Fruit fly (Drosophila melanogaster): ENCODE results near the gene sov.

The sov gene

dm6 chrX:6719968-6720367 lies 36.2 kb upstream of the sov start:
- TF ChIP-seq OdsH (GFP tag; optimal IDR thresholded peaks at IDR 0.05) (no peak), Eip78C (GFP tag) (peak; percentile 12), fkh (GFP tag; optimal IDR thresholded peaks at IDR 0.05) (peak; percentile 74)

DNA sequence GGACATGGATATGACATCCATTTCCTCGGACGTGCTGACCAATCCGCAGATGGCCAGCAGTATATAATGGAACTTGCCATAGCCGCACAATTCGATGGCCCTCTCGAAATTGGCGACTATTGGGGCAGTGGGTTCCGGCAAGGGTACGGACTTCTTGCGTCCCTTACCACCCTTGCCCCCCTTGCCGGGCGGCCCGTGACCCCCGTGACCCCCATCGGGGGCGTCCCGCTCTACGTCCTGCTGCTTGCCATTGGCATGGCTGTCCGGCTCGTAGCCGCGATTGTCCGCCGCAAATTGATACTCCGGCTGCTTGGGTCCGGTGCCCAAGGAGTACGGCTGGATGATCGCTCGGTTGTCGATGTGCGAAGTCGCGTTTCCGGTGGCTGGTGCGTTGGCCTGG lies 32.5 kb upstream of the sov start:
- TF ChIP-seq CG11762 (GFP tag; optimal IDR thresholded peaks at IDR 0.05; ENCODE audit: insufficient read depth): no peak
- peak; percentile 68 for TF ChIP-seq svp (GFP tag)

DNA sequence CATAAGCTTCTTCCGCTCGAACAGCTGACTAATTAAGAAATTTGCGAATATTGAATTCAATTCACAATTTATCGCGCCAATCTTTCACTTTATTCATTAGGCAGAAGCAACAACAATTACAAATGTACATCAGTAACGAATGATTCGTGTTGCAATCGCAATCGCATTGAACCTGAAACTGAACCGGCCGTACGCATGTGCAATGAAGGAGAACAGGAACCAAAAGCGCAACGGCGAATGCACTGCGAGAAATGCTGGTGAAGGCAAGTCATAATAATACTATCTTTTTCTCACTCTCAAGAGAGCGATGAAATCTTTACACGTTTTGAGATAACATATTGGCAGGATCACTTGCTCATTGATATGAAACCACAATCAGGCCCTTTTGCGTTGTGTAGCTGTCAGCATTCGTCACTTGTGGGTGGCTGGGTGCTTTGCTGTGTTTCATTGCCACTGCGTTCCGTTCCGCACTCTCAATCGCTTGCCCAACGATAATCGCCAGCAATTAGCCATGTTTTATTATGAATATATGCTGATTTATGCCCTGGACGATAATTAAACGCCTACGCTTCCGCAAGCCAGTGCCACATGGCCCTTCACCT lies 31.1 kb upstream of the sov start:
- TF ChIP-seq CG3919 (GFP tag; optimal IDR thresholded peaks at IDR 0.05): peak; percentile 29
- TF ChIP-seq CG32006 (GFP tag; optimal IDR thresholded peaks at IDR 0.05): peak; percentile 35
- TF ChIP-seq svp (GFP tag): peak; percentile 92
- TF ChIP-seq net (GFP tag; optimal IDR thresholded peaks at IDR 0.05): no peak
- peak; percentile 59 for TF ChIP-seq Eip78C (GFP tag)
- TF ChIP-seq CG6163 (GFP tag; IDR thresholded peaks at IDR 0.05): peak; percentile 39; the same call in 2 of the 3 replicates
- no peak for TF ChIP-seq vri (GFP tag; optimal IDR thresholded peaks at IDR 0.05)
- peak; percentile 7 for TF ChIP-seq CG10669 (GFP tag; optimal IDR thresholded peaks at IDR 0.05)

dm6 chrX:6726758-6727490 lies 29.2 kb upstream of the sov start:
- TF ChIP-seq CG6792 (GFP tag; optimal IDR thresholded peaks at IDR 0.05) (no peak), Ets96B (tag; optimal IDR thresholded peaks at IDR 0.05) (no peak), Lpt (GFP tag; optimal IDR thresholded peaks at IDR 0.05) (no peak), dsx (GFP tag; optimal IDR thresholded peaks at IDR 0.05; ENCODE audit: poor library complexity, severe bottlenecking) (no peak), Sox14 (GFP tag; optimal IDR thresholded peaks at IDR 0.05) (no peak), CG9139 (GFP tag; optimal IDR thresholded peaks at IDR 0.05) (no peak), CG3032 (tag; optimal IDR thresholded peaks at IDR 0.05) (no peak), eg (GFP tag; IDR thresholded peaks at IDR 0.05) (no peak), CG11762 (GFP tag; optimal IDR thresholded peaks at IDR 0.05; ENCODE audit: insufficient read depth) (no peak), CG6163 (GFP tag; IDR thresholded peaks at IDR 0.05) (no peak), CG3919 (GFP tag; optimal IDR thresholded peaks at IDR 0.05) (no peak)

dm6 chrX:6728597-6729158 lies 27.4 kb upstream of the sov start:
- TF ChIP-seq Sox102F (GFP tag; optimal IDR thresholded peaks at IDR 0.05) (no peak), Sox15 (GFP tag; optimal IDR thresholded peaks at IDR 0.05) (no peak), Hr39 (GFP tag; optimal IDR thresholded peaks at IDR 0.05) (no peak), Gug (GFP tag; IDR thresholded peaks at IDR 0.05) (no peak), lz (GFP tag; optimal IDR thresholded peaks at IDR 0.05) (no peak), Eip78C (GFP tag) (peak; percentile 64), svp (GFP tag) (peak; percentile 94), CG4318 (GFP tag; optimal IDR thresholded peaks at IDR 0.05) (no peak)

dm6 chrX:6730600-6731259 lies 25.4 kb upstream of the sov start:
- TF ChIP-seq CG4318 (GFP tag; optimal IDR thresholded peaks at IDR 0.05): no peak
- peak; percentile 57 for TF ChIP-seq spab (GFP tag; optimal IDR thresholded peaks at IDR 0.05)
- no peak for TF ChIP-seq CG31627 (GFP tag; optimal IDR thresholded peaks at IDR 0.05)
- peak; percentile 90 for TF ChIP-seq dsx (GFP tag; optimal IDR thresholded peaks at IDR 0.05; ENCODE audit: poor library complexity, severe bottlenecking)
- TF ChIP-seq CG1621 (tag; optimal IDR thresholded peaks at IDR 0.05): peak; percentile 46
- peak; percentile 5 for TF ChIP-seq CG16779 (tag; optimal IDR thresholded peaks at IDR 0.05)
- TF ChIP-seq CG15336 (GFP tag; IDR thresholded peaks at IDR 0.05): peak; percentile 62
- peak; percentile 43 for TF ChIP-seq Lpt (GFP tag; optimal IDR thresholded peaks at IDR 0.05)
- peak; percentile 33 for TF ChIP-seq CG7368 (GFP tag; optimal IDR thresholded peaks at IDR 0.05)
- no peak for TF ChIP-seq OdsH (GFP tag; optimal IDR thresholded peaks at IDR 0.05)
- TF ChIP-seq Eip78C (GFP tag): peak; percentile 65
- TF ChIP-seq CG6276 (GFP tag; optimal IDR thresholded peaks at IDR 0.05): peak; percentile 86
- TF ChIP-seq net (GFP tag; optimal IDR thresholded peaks at IDR 0.05): peak; percentile 62
- TF ChIP-seq CG3032 (tag; optimal IDR thresholded peaks at IDR 0.05): no peak
- TF ChIP-seq CG11762 (GFP tag; optimal IDR thresholded peaks at IDR 0.05; ENCODE audit: insufficient read depth): no peak
- TF ChIP-seq eg (GFP tag; IDR thresholded peaks at IDR 0.05): peak; percentile 87
- peak; percentile 75 for TF ChIP-seq CG6808 (GFP tag; optimal IDR thresholded peaks at IDR 0.05)
- TF ChIP-seq CG9139 (GFP tag; optimal IDR thresholded peaks at IDR 0.05): peak; percentile 60
- TF ChIP-seq ss (GFP tag; optimal IDR thresholded peaks at IDR 0.05): peak; percentile 50 to 54
- peak; percentile 86 for TF ChIP-seq CG6163 (GFP tag; IDR thresholded peaks at IDR 0.05)
- peak; percentile 44 for TF ChIP-seq CG6854 (GFP tag; optimal IDR thresholded peaks at IDR 0.05)
- TF ChIP-seq CG3919 (GFP tag; optimal IDR thresholded peaks at IDR 0.05): peak; percentile 29
- peak; percentile 60; the same call in 2 of the 3 replicates for TF ChIP-seq CG8119 (GFP tag; IDR thresholded peaks at IDR 0.05)

Data from whole organism, prepupa.